Fruit fly (Drosophila melanogaster) whole organism, embryonic: Measurements from ENCODE around the gene CG13114.

Source experiments
- ATbp ChIP-seq: fragments of 200-800 bp; sonication (Bioruptor generic); optimal IDR thresholded peaks from 2 replicates; lab custom pipeline; 2017; ENCODE audit warnings: missing biosample characterization, mild to moderate bottlenecking, missing genetic modification characterization, missing genetic modification reagents
- CG10267 ChIP-seq: fragments of 200-800 bp; sonication (Bioruptor generic); optimal IDR thresholded peaks from 2 replicates; lab custom pipeline; 2018; ENCODE audit warnings: missing biosample characterization, mild to moderate bottlenecking, missing genetic modification characterization, moderate library complexity
- CG10979 ChIP-seq: fragments of 200-800 bp; sonication (Bioruptor generic); optimal IDR thresholded peaks from 2 replicates; lab custom pipeline; 2018; ENCODE audit warnings: missing biosample characterization, mild to moderate bottlenecking, missing genetic modification characterization, moderate library complexity
- CG11504 ChIP-seq: fragments of 200-800 bp; sonication (Bioruptor generic); optimal IDR thresholded peaks from 3 replicates; lab custom pipeline; 2019; ENCODE audit warnings: missing biosample characterization, mild to moderate bottlenecking, missing genetic modification characterization, moderate library complexity
- CG11560 ChIP-seq: fragments of 200-800 bp; sonication (Bioruptor generic); IDR thresholded peaks from 3 replicates; pipeline ENCODE4 v1.3.6; 2022; ENCODE audit warnings: missing biosample characterization, missing genetic modification characterization
- CG12155 ChIP-seq: fragments of 200-800 bp; sonication (Bioruptor generic); optimal IDR thresholded peaks from 3 replicates; lab custom pipeline; 2016; ENCODE audit warnings: missing biosample characterization, missing genetic modification characterization
- CG12391 ChIP-seq: fragments of 200-800 bp; sonication (Bioruptor generic); optimal IDR thresholded peaks from 3 replicates; lab custom pipeline; 2018; ENCODE audit warnings: missing biosample characterization, mild to moderate bottlenecking, missing genetic modification characterization, moderate library complexity
- CG13296 ChIP-seq: fragments of 200-800 bp; sonication (Bioruptor generic); optimal IDR thresholded peaks from 3 replicates; lab custom pipeline; 2018; ENCODE audit warnings: missing biosample characterization, mild to moderate bottlenecking, missing genetic modification characterization
- CG15269 ChIP-seq: fragments of 200-800 bp; sonication (Bioruptor generic); optimal IDR thresholded peaks from 2 replicates; lab custom pipeline; 2018; ENCODE audit warnings: missing biosample characterization, mild to moderate bottlenecking, missing genetic modification characterization, moderate library complexity
- CG15514 ChIP-seq: fragments of 200-800 bp; sonication (Bioruptor generic); optimal IDR thresholded peaks from 3 replicates; lab custom pipeline; 2017; ENCODE audit warnings: missing biosample characterization, missing genetic modification characterization, mild to moderate bottlenecking, moderate library complexity, missing genetic modification reagents
- CG1602 ChIP-seq: fragments of 200-800 bp; sonication (Bioruptor generic); optimal IDR thresholded peaks from 3 replicates; lab custom pipeline; 2016; ENCODE audit warnings: missing biosample characterization, missing genetic modification characterization
- CG16815 ChIP-seq: fragments of 200-800 bp; sonication (Bioruptor generic); optimal IDR thresholded peaks from 3 replicates; lab custom pipeline; 2017; ENCODE audit warnings: missing biosample characterization, mild to moderate bottlenecking, missing genetic modification characterization
- CG18619 ChIP-seq: fragments of 200-800 bp; sonication (Bioruptor generic); optimal IDR thresholded peaks from 3 replicates; lab custom pipeline; 2017; ENCODE audit warnings: missing biosample characterization, mild to moderate bottlenecking, missing genetic modification characterization
- CG30020 ChIP-seq: fragments of 200-800 bp; optimal IDR thresholded peaks from 2 replicates; lab custom pipeline; 2019; ENCODE audit warnings: missing biosample characterization, mild to moderate bottlenecking, missing genetic modification characterization, moderate library complexity
- CG32772 ChIP-seq: fragments of 200-800 bp; sonication (Bioruptor generic); IDR thresholded peaks from 2 replicates; pipeline ENCODE4 v1.3.6; 2022; ENCODE audit warnings: missing biosample characterization, missing genetic modification characterization
- CG7357 ChIP-seq: fragments of 200-800 bp; sonication (Bioruptor generic); IDR thresholded peaks from 3 replicates; pipeline ENCODE4 v1.3.6; 2022; ENCODE audit warnings: missing biosample characterization, missing genetic modification characterization
- CTCF ChIP-seq: fragments of 200-800 bp; sonication (Bioruptor generic); optimal IDR thresholded peaks from 2 replicates; lab custom pipeline; 2017; ENCODE audit warnings: missing biosample characterization, mild to moderate bottlenecking, missing genetic modification characterization, moderate library complexity
- Camta ChIP-seq: fragments of 200-800 bp; sonication (Bioruptor generic); optimal IDR thresholded peaks from 2 replicates; lab custom pipeline; 2016; ENCODE audit warnings: missing biosample characterization, missing genetic modification characterization
- CoRest ChIP-seq: fragments of 200-800 bp; sonication (Bioruptor generic); optimal IDR thresholded peaks from 3 replicates; lab custom pipeline; 2018; ENCODE audit warnings: missing biosample characterization, mild to moderate bottlenecking, missing genetic modification characterization, moderate library complexity
- Dek ChIP-seq: fragments of 200-800 bp; sonication (Bioruptor generic); optimal IDR thresholded peaks from 3 replicates; lab custom pipeline; 2019; ENCODE audit warnings: missing biosample characterization, mild to moderate bottlenecking, missing genetic modification characterization, moderate library complexity
- Dfd ChIP-seq, 2 experiments: fragments of >200 bp; optimal IDR thresholded peaks; 2 replicates each; lab custom pipeline; 2017; ENCODE audit warnings: missing biosample characterization in 2 of 2, missing genetic modification characterization in 2 of 2
- Dip3 ChIP-seq: fragments of 200-800 bp; sonication (Bioruptor generic); optimal IDR thresholded peaks from 3 replicates; lab custom pipeline; 2016; ENCODE audit warnings: missing biosample characterization, missing genetic modification characterization
- Ets97D ChIP-seq: fragments of 200-800 bp; sonication (Bioruptor generic); optimal IDR thresholded peaks from 3 replicates; lab custom pipeline; 2016; ENCODE audit warnings: missing biosample characterization, missing genetic modification characterization
- Fer1 ChIP-seq: fragments of 200-800 bp; sonication (Bioruptor generic); optimal IDR thresholded peaks from 2 replicates; lab custom pipeline; 2017; ENCODE audit warnings: missing biosample characterization, mild to moderate bottlenecking, missing genetic modification characterization
- Gug ChIP-seq: fragments of 200-800 bp; sonication (Bioruptor generic); IDR thresholded peaks from 4 replicates; pipeline ENCODE4 v1.3.6; 2022; ENCODE audit warnings: missing biosample characterization, missing genetic modification characterization
- HLH3B ChIP-seq: fragments of 200-800 bp; sonication (Bioruptor generic); IDR thresholded peaks from 2 replicates; pipeline ENCODE4 v1.3.6; 2022; ENCODE audit warnings: missing biosample characterization, missing genetic modification characterization
- Hr51 ChIP-seq, 2 experiments: fragments of 200-800 bp; sonication (Bioruptor generic); optimal IDR thresholded peaks; 2 replicates in 1 of 2; 3 replicates in 1 of 2; lab custom pipeline; 2016 to 2018; ENCODE audit warnings: missing biosample characterization in 2 of 2, missing genetic modification characterization in 2 of 2, mild to moderate bottlenecking in 1 of 2, moderate library complexity in 1 of 2
- Lhr ChIP-seq: fragments of 200-800 bp; sonication (Bioruptor generic); optimal IDR thresholded peaks from 3 replicates; lab custom pipeline; 2017; ENCODE audit warnings: mild to moderate bottlenecking, missing biosample characterization, missing genetic modification reagents, missing genetic modification characterization
- Neu2 ChIP-seq: fragments of 200-800 bp; sonication (Bioruptor generic); optimal IDR thresholded peaks from 3 replicates; lab custom pipeline; 2016; ENCODE audit warnings: missing biosample characterization, missing genetic modification characterization, borderline replicate concordance
- PHDP ChIP-seq: fragments of 200-800 bp; sonication (Bioruptor generic); optimal IDR thresholded peaks from 3 replicates; lab custom pipeline; 2018; ENCODE audit warnings: missing biosample characterization, mild to moderate bottlenecking, missing genetic modification characterization, moderate library complexity
- Rx ChIP-seq: fragments of 200-800 bp; sonication (Bioruptor generic); IDR thresholded peaks from 2 replicates; pipeline ENCODE4 v1.3.6; 2022; ENCODE audit warnings: missing biosample characterization, missing genetic modification characterization
- Side ChIP-seq: fragments of 200-800 bp; sonication (Bioruptor generic); optimal IDR thresholded peaks from 2 replicates; lab custom pipeline; 2016; ENCODE audit warnings: missing biosample characterization, missing genetic modification characterization
- cas ChIP-seq: fragments of 200-800 bp; sonication (Bioruptor generic); IDR thresholded peaks from 2 replicates; pipeline ENCODE4 v1.3.6; 2022; ENCODE audit warnings: missing biosample characterization, missing genetic modification characterization
- cato ChIP-seq: fragments of 200-800 bp; sonication (Bioruptor generic); optimal IDR thresholded peaks from 2 replicates; lab custom pipeline; 2016; ENCODE audit warnings: missing biosample characterization, missing genetic modification characterization, borderline replicate concordance
- dmrt99B ChIP-seq: fragments of 200-800 bp; sonication (Bioruptor generic); optimal IDR thresholded peaks from 2 replicates; lab custom pipeline; 2018; ENCODE audit warnings: missing biosample characterization, mild to moderate bottlenecking, missing genetic modification characterization, moderate library complexity
- dpn ChIP-seq, 2 experiments: fragments of 200-800 bp; sonication (Bioruptor generic); optimal IDR thresholded peaks; 3 replicates each; lab custom pipeline; 2016; ENCODE audit warnings: missing biosample characterization in 2 of 2, missing genetic modification characterization in 2 of 2
- esg ChIP-seq: fragments of 200-800 bp; sonication (Bioruptor generic); conservative IDR thresholded peaks from 2 replicates; pipeline ENCODE4 v1.3.6; 2022; ENCODE audit warnings: missing biosample characterization, missing genetic modification characterization
- fd102C ChIP-seq: fragments of 200-800 bp; sonication (Bioruptor generic); optimal IDR thresholded peaks from 2 replicates; lab custom pipeline; 2018; ENCODE audit warnings: missing biosample characterization, mild to moderate bottlenecking, missing genetic modification characterization, moderate library complexity
- fd96Cb ChIP-seq: fragments of 200-800 bp; sonication (Bioruptor generic); optimal IDR thresholded peaks from 2 replicates; lab custom pipeline; 2018; ENCODE audit warnings: missing biosample characterization, mild to moderate bottlenecking, missing genetic modification characterization, moderate library complexity
- gcm ChIP-seq: fragments of 200-800 bp; sonication (Bioruptor generic); optimal IDR thresholded peaks from 2 replicates; lab custom pipeline; 2019; ENCODE audit warnings: missing biosample characterization, mild to moderate bottlenecking, missing genetic modification characterization, moderate library complexity
- hkb ChIP-seq, 2 experiments: fragments of 200-800 bp in 1 of 2; fragments of >200 bp in 1 of 2; sonication (Bioruptor generic) in 1 of 2; IDR thresholded peaks in 1 of 2; optimal IDR thresholded peaks in 1 of 2; 2 replicates each; pipeline versions ENCODE4 v1.3.6 to Lab custom; 2017 to 2022; ENCODE audit warnings: missing biosample characterization in 1 of 2, missing genetic modification characterization in 1 of 2
- nmo ChIP-seq: fragments of 200-800 bp; sonication (Bioruptor generic); optimal IDR thresholded peaks from 2 replicates; lab custom pipeline; 2018; ENCODE audit warnings: missing biosample characterization, mild to moderate bottlenecking, missing genetic modification characterization, moderate library complexity
- odd ChIP-seq: fragments of 200-800 bp; sonication (Bioruptor generic); optimal IDR thresholded peaks from 2 replicates; lab custom pipeline; 2017; ENCODE audit warnings: missing biosample characterization, mild to moderate bottlenecking, missing genetic modification characterization
- pita ChIP-seq: fragments of 200-800 bp; sonication (Bioruptor generic); optimal IDR thresholded peaks from 2 replicates; lab custom pipeline; 2017; ENCODE audit warnings: missing biosample characterization, mild to moderate bottlenecking, missing genetic modification characterization
- row ChIP-seq: fragments of 200-800 bp; sonication (Bioruptor generic); IDR thresholded peaks from 3 replicates; pipeline ENCODE4 v1.3.6; 2022; ENCODE audit warnings: missing biosample characterization, missing genetic modification characterization
- slbo ChIP-seq: fragments of 200-800 bp; sonication (Bioruptor generic); IDR thresholded peaks from 2 replicates; pipeline ENCODE4 v1.3.6; 2022; ENCODE audit warnings: missing biosample characterization, missing genetic modification characterization
- sug ChIP-seq: fragments of 200-800 bp; optimal IDR thresholded peaks from 2 replicates; lab custom pipeline; 2019; ENCODE audit warnings: missing biosample characterization, mild to moderate bottlenecking, missing genetic modification characterization, moderate library complexity
- tna ChIP-seq: fragments of 200-800 bp; sonication (Bioruptor generic); IDR thresholded peaks from 2 replicates; pipeline ENCODE4 v1.3.6; 2022; ENCODE audit warnings: missing biosample characterization, missing genetic modification characterization; ENCODE audit not compliant: partially characterized antibody
- wor ChIP-seq: fragments of 200-800 bp; sonication (Bioruptor generic); IDR thresholded peaks from 2 replicates; pipeline ENCODE4 v1.3.6; 2022; ENCODE audit warnings: missing biosample characterization, missing genetic modification characterization
- zfh1 ChIP-seq: fragments of 200-800 bp; sonication (Bioruptor generic); IDR thresholded peaks from 3 replicates; pipeline ENCODE4 v1.3.6; 2022; ENCODE audit warnings: missing biosample characterization, missing genetic modification characterization

CG13114 gene

DNA sequence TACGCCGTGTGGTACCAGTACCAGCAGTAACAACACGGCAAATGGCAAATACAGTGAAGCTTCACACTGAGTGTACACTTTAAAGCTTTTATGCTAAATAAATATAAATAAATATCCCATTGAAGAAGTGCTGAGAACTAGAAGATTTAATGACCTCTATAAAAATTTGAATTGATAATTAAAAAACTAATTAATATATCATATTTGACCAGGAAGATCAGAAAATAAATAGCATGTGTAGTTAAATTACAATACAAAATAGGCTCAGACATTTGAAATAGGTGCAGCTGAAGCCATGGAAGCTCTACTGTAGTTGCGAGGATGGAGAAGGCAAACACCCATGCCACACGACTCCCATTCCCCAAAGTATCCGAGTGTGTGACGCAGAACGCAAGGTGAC, 18.9 kb downstream of the CG13114 start (continued):
- TF ChIP-seq CG11504 (peak; percentile 73), PHDP (tag; lab: Kevin White, UChicago) (peak; percentile 60), Camta (GFP tag; lab: Kevin White, UChicago) (no peak), nmo (GFP tag; lab: Kevin White, UChicago) (peak; percentile 54), HLH3B (GFP tag; lab: Robert Waterston, UW) (peak; percentile 44; the same call in 1 of the 2 replicates), ATbp (peak; percentile 1), CG10267 (tag; lab: Kevin White, UChicago) (peak; percentile 12), CG32772 (no peak), Fer1 (peak; percentile 54), hkb (optimal IDR thresholded peaks at IDR 0.05; lab: Kevin White, UChicago) (no peak), hkb (GFP tag; IDR thresholded peaks at IDR 0.05; lab: Robert Waterston, UW) (peak; percentile 33; the same call in 1 of the 2 replicates), CG16815 (GFP tag; lab: Kevin White, UChicago) (peak; percentile 18), Dip3 (no peak), CG15269 (tag; lab: Kevin White, UChicago) (peak; percentile 67), CG13296 (peak; percentile 49), esg (GFP tag; lab: Robert Waterston, UW) (0 out of 2 replicates have a peak, but pooled peaks have one; percentile 24), slbo (GFP tag; lab: Robert Waterston, UW) (peak; percentile 35; the same call in 1 of the 2 replicates), sug (tag; lab: Kevin White, UChicago) (peak; percentile 41), zfh1 (GFP tag; lab: Robert Waterston, UW) (no peak), CG1602 (GFP tag; lab: Kevin White, UChicago) (peak; percentile 2), CTCF (GFP tag; lab: Kevin White, UChicago) (no peak), row (peak; percentile 55), fd96Cb (peak; percentile 32), Neu2 (GFP tag; lab: Kevin White, UChicago) (no peak), CG12155 (no peak), Rx (no peak), Lhr (GFP tag; lab: Kevin White, UChicago) (no peak), CG12391 (tag; lab: Kevin White, UChicago) (peak; percentile 49), odd (no peak), dpn (GFP tag; optimal IDR thresholded peaks at IDR 0.05; lab: Kevin White, UChicago) (peak in 1 of 2 experiments; percentile 32), Dfd (GFP tag; optimal IDR thresholded peaks at IDR 0.05; lab: Kevin White, UChicago) (no peak), Ets97D (GFP tag; lab: Kevin White, UChicago) (no peak), cas (GFP tag; lab: Robert Waterston, UW) (no peak), cato (GFP tag; lab: Kevin White, UChicago) (no peak), Side (no peak), tna (GFP tag; lab: Robert Waterston, UW) (no peak), CG30020 (no peak), CG18619 (GFP tag; lab: Kevin White, UChicago) (peak; percentile 32), pita (no peak), CoRest (tag; lab: Kevin White, UChicago) (peak; percentile 63), dmrt99B (tag; lab: Kevin White, UChicago) (peak; percentile 74), CG11560 (tag; lab: Robert Waterston, UW) (peak; percentile 43; the same call in 1 of the 3 replicates), gcm (GFP tag; lab: Kevin White, UChicago) (peak; percentile 56), Dek (peak; percentile 46), Hr51 (GFP tag; optimal IDR thresholded peaks at IDR 0.05; lab: Kevin White, UChicago) (peak in 1 of 2 experiments; percentile 74), wor (GFP tag; lab: Robert Waterston, UW) (0 out of 2 replicates have a peak, but pooled peaks have one; percentile 14), Gug (GFP tag; lab: Robert Waterston, UW) (0 out of 4 replicates have a peak, but pooled peaks have one; percentile 15), CG7357 (GFP tag; lab: Robert Waterston, UW) (no peak), CG10979 (tag; lab: Kevin White, UChicago) (peak; percentile 17), fd102C (no peak), CG15514 (GFP tag; lab: Kevin White, UChicago) (peak; percentile 16)
